Worm (Caenorhabditis elegans) whole organism, L4 larva: ENCODE measurements around the gene F11C1.10.

ENCODE experiments used
- D1046.2 ChIP-seq: fragments of 200-800 bp; sonication (Bioruptor generic); IDR thresholded peaks from 2 replicates; pipeline ENCODE4 v1.3.6; 2022; ENCODE audit warnings: missing genetic modification characterization, missing compliant biosample characterization
- F26F4.8 ChIP-seq: fragments of 200-800 bp; sonication (Bioruptor generic); conservative IDR thresholded peaks from 2 replicates; pipeline ENCODE4 v1.3.6; 2022; ENCODE audit warnings: missing genetic modification characterization, missing compliant biosample characterization
- F49E8.2 ChIP-seq: sonication (generic microtip); optimal IDR thresholded peaks from 2 replicates; lab custom pipeline; 2016; ENCODE audit warnings: missing compliant biosample characterization, mild to moderate bottlenecking, missing genetic modification characterization, borderline replicate concordance
- R02D3.7 ChIP-seq: fragments of 150-350 bp; sonication (generic microtip); optimal IDR thresholded peaks from 3 replicates; lab custom pipeline; 2014; ENCODE audit warnings: missing biosample characterization, missing genetic modification characterization
- T20F7.1 ChIP-seq: fragments of 200-800 bp; sonication (Bioruptor generic); optimal IDR thresholded peaks from 2 replicates; lab custom pipeline; 2018; ENCODE audit warnings: mild to moderate bottlenecking, missing genetic modification characterization, missing compliant biosample characterization
- Y48G9A.11 ChIP-seq: fragments of 200-800 bp; sonication (Bioruptor generic); IDR thresholded peaks from 2 replicates; pipeline ENCODE4 v1.3.6; 2022; ENCODE audit warnings: missing genetic modification reagents, missing genetic modification characterization, missing compliant biosample characterization
- ZK337.2 ChIP-seq: fragments of 200-800 bp; sonication (Bioruptor generic); IDR thresholded peaks from 2 replicates; pipeline ENCODE4 v1.3.6; 2022; ENCODE audit warnings: missing genetic modification reagents, missing genetic modification characterization, missing compliant biosample characterization
- arid-1 ChIP-seq: fragments of 200-800 bp; sonication (Bioruptor generic); conservative IDR thresholded peaks from 2 replicates; pipeline ENCODE4 v1.3.6; 2022; ENCODE audit warnings: missing genetic modification reagents, missing genetic modification characterization, missing compliant biosample characterization
- ceh-20 ChIP-seq: fragments of 200-800 bp; sonication (Bioruptor generic); IDR thresholded peaks from 2 replicates; pipeline ENCODE4 v1.3.6; 2022; ENCODE audit warnings: missing genetic modification reagents, missing genetic modification characterization, missing compliant biosample characterization
- daf-12 ChIP-seq: fragments of 150-350 bp; optimal IDR thresholded peaks from 2 replicates; lab custom pipeline; 2014; ENCODE audit warnings: missing biosample characterization, missing genetic modification reagents, missing genetic modification characterization
- daf-16 ChIP-seq, 3 experiments: sonication (generic microtip); optimal IDR thresholded peaks; 2 replicates each; lab custom pipeline; 2016 to 2017; ENCODE audit warnings: missing genetic modification characterization in 3 of 3, missing genetic modification reagents in 3 of 3, mild to moderate bottlenecking in 2 of 3, missing compliant biosample characterization in 2 of 3, missing biosample characterization in 1 of 3, moderate library complexity in 1 of 3
- daf-8 ChIP-seq: fragments of 200-800 bp; sonication (Bioruptor generic); IDR thresholded peaks from 2 replicates; pipeline ENCODE4 v1.3.6; 2022; ENCODE audit warnings: missing genetic modification characterization, missing compliant biosample characterization
- dmd-6 ChIP-seq: fragments of 200-800 bp; sonication (Bioruptor generic); IDR thresholded peaks from 2 replicates; pipeline ENCODE4 v1.3.6; 2022; ENCODE audit warnings: missing genetic modification reagents, missing genetic modification characterization, missing compliant biosample characterization
- dmd-9 ChIP-seq: fragments of 200-800 bp; sonication (Bioruptor generic); IDR thresholded peaks from 2 replicates; pipeline ENCODE4 v1.3.6; 2022; ENCODE audit warnings: missing genetic modification reagents, missing genetic modification characterization, missing compliant biosample characterization
- dve-1 ChIP-seq: sonication (generic microtip); optimal IDR thresholded peaks from 2 replicates; lab custom pipeline; 2017; ENCODE audit warnings: antibody characterized with exemption, mild to moderate bottlenecking, missing genetic modification characterization, missing compliant biosample characterization; ENCODE audit not compliant: insufficient read depth
- fos-1 ChIP-seq: fragments of 150-350 bp; optimal IDR thresholded peaks from 2 replicates; lab custom pipeline; 2014; ENCODE audit warnings: missing biosample characterization, missing genetic modification characterization
- hif-1 ChIP-seq, 2 experiments: sonication (generic microtip); optimal IDR thresholded peaks; 2 replicates each; lab custom pipeline; 2016 to 2017; ENCODE audit warnings: missing compliant biosample characterization in 2 of 2, missing genetic modification characterization in 2 of 2, missing genetic modification reagents in 2 of 2, missing genotype in 2 of 2, mild to moderate bottlenecking in 1 of 2
- hlh-11 ChIP-seq: fragments of 200-800 bp; sonication (Bioruptor generic); optimal IDR thresholded peaks from 2 replicates; lab custom pipeline; 2018; ENCODE audit warnings: mild to moderate bottlenecking, missing genetic modification characterization, missing compliant biosample characterization
- hlh-30 ChIP-seq: sonication (generic microtip); optimal IDR thresholded peaks from 2 replicates; lab custom pipeline; 2017; ENCODE audit warnings: antibody characterized with exemption, mild to moderate bottlenecking, missing genetic modification characterization, missing compliant biosample characterization; ENCODE audit not compliant: insufficient read depth
- jun-1 ChIP-seq: fragments of 150-350 bp; optimal IDR thresholded peaks from 2 replicates; lab custom pipeline; 2014; ENCODE audit warnings: missing biosample characterization, missing genetic modification reagents, missing genetic modification characterization
- lin-15B ChIP-seq: fragments of 150-350 bp; sonication (generic microtip); optimal IDR thresholded peaks from 3 replicates; lab custom pipeline; 2014; ENCODE audit warnings: missing biosample characterization, missing genetic modification characterization
- madf-9 ChIP-seq: fragments of 200-800 bp; sonication (Bioruptor generic); conservative IDR thresholded peaks from 2 replicates; pipeline ENCODE4 v1.3.6; 2022; ENCODE audit warnings: missing genetic modification reagents, missing genetic modification characterization, missing compliant biosample characterization
- mdt-29 ChIP-seq: fragments of 200-800 bp; sonication (Bioruptor generic); IDR thresholded peaks from 2 replicates; pipeline ENCODE4 v1.3.6; 2022; ENCODE audit warnings: missing genetic modification reagents, missing genetic modification characterization, missing compliant biosample characterization
- mep-1 ChIP-seq: fragments of 150-350 bp; sonication (generic microtip); optimal IDR thresholded peaks from 3 replicates; lab custom pipeline; 2014; ENCODE audit warnings: missing biosample characterization, missing genetic modification characterization
- mxl-3 ChIP-seq: fragments of 200-800 bp; sonication (Bioruptor generic); optimal IDR thresholded peaks from 2 replicates; lab custom pipeline; 2018; ENCODE audit warnings: mild to moderate bottlenecking, missing genetic modification characterization, missing compliant biosample characterization
- nhr-237 ChIP-seq: sonication (generic microtip); optimal IDR thresholded peaks from 2 replicates; lab custom pipeline; 2017; ENCODE audit warnings: missing biosample characterization, missing genetic modification characterization
- nhr-28 ChIP-seq: fragments of 150-350 bp; optimal IDR thresholded peaks from 2 replicates; lab custom pipeline; 2014; ENCODE audit warnings: missing biosample characterization, missing genetic modification characterization
- nhr-6 ChIP-seq: fragments of 150-350 bp; optimal IDR thresholded peaks from 2 replicates; lab custom pipeline; 2014; ENCODE audit warnings: missing biosample characterization, missing genetic modification characterization
- php-3 ChIP-seq: fragments of 200-800 bp; sonication (Bioruptor generic); IDR thresholded peaks from 2 replicates; pipeline ENCODE4 v1.3.6; 2022; ENCODE audit warnings: missing genetic modification reagents, missing genetic modification characterization, missing compliant biosample characterization
- pqm-1 ChIP-seq: sonication (generic microtip); optimal IDR thresholded peaks from 2 replicates; lab custom pipeline; 2017; ENCODE audit warnings: missing biosample characterization, missing genetic modification characterization
- snpc-4 ChIP-seq: fragments of 150-350 bp; optimal IDR thresholded peaks from 2 replicates; lab custom pipeline; 2014; ENCODE audit warnings: missing biosample characterization, missing genetic modification characterization
- unc-39 ChIP-seq: sonication (generic microtip); optimal IDR thresholded peaks from 2 replicates; lab custom pipeline; 2017; ENCODE audit warnings: missing biosample characterization, missing genetic modification characterization
- unc-62 ChIP-seq, 3 experiments: fragments of 150-350 bp in 1 of 3; sonication (generic microtip); optimal IDR thresholded peaks in 2 of 3; peaks in 1 of 3; 1 replicate in 1 of 3; 2 replicates in 2 of 3; lab custom pipeline; 2014 to 2017; ENCODE audit warnings: missing biosample characterization in 3 of 3, missing genetic modification characterization in 3 of 3, missing genetic modification reagents in 3 of 3, missing genotype in 1 of 3
- zag-1 ChIP-seq: fragments of 150-350 bp; optimal IDR thresholded peaks from 2 replicates; lab custom pipeline; 2014; ENCODE audit warnings: missing biosample characterization, missing genetic modification characterization
- zfp-3 ChIP-seq: fragments of 200-800 bp; sonication (Bioruptor generic); conservative IDR thresholded peaks from 2 replicates; pipeline ENCODE4 v1.3.6; 2022; ENCODE audit warnings: missing genetic modification reagents, missing genetic modification characterization, missing compliant biosample characterization
- ztf-7 ChIP-seq: fragments of 150-350 bp; optimal IDR thresholded peaks from 2 replicates; lab custom pipeline; 2014; ENCODE audit warnings: missing biosample characterization, missing genetic modification characterization

Gene F11C1.10

DNA sequence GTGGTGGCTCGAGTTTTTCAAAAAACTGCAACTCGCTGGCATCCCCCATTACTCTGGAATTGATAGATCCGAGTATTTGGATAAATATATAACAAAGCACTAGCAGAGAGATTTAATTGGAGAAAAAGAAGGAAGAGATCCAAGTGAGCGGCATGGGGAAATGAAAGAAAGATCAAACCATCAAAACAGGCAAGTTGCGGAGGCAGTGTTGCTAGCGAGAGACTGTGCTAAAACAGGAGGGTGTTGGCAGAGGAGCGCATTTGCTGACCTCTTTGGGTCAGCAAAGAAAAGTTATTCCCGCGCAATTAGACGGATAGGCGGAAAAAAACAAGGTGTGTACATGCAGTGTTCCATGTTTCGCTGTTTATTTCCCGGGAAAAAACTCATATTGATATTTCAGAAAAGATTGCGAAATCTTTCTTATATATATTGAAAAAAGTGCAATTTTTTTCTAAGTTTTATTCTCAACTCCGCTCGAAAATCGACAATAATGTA, 1.2 kb upstream of the F11C1.10 start, which contains the start of gene ppk-3 (continued):
- TF ChIP-seq hif-1 (tag; optimal IDR thresholded peaks at IDR 0.05; lab: Kevin White, UChicago) (peak in 1 of 2 experiments; percentile 46), mep-1 (peak; percentile 79), nhr-6 (tag; lab: Kevin White, UChicago) (peak; percentile 17), ceh-20 (peak; percentile 24; the same call in 1 of the 2 replicates)
- TF ChIP-seq, all 104 proteins: peak for 35

DNA sequence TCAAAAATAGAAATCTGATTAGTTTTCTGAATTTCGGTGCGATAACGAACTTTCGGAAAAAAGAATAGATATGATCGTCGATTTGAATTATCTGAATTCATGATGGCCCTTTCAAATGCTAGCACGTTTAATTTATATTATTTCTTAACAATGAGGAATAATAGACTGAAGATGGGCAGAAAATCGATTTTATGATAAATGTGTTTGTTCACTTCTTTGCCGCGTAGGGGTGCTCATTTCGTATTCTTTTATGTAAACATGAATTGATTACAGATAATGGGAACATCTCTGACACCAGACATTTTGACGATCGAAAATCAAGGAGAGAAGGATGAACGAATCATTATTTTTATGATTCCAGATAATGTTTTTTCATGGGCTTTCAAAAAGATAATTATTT, 569 bp downstream of the F11C1.10 start, which contains the start of gene F11C1.9:
TSS of gene F11C1.9 (minus strand) at position 101 of the 400 bp plus-strand sequence.
- TF ChIP-seq F26F4.8 = no peak
- TF ChIP-seq zag-1 = no peak
- TF ChIP-seq madf-9 = no peak
- no peak for TF ChIP-seq daf-16 (GFP tag; optimal IDR thresholded peaks at IDR 0.05; lab: Kevin White, UChicago)
- TF ChIP-seq daf-16 (tag; optimal IDR thresholded peaks at IDR 0.05; lab: Kevin White, UChicago) = peak; percentile 79
- no peak for TF ChIP-seq daf-8 (GFP tag; lab: Robert Waterston, UW)

DNA sequence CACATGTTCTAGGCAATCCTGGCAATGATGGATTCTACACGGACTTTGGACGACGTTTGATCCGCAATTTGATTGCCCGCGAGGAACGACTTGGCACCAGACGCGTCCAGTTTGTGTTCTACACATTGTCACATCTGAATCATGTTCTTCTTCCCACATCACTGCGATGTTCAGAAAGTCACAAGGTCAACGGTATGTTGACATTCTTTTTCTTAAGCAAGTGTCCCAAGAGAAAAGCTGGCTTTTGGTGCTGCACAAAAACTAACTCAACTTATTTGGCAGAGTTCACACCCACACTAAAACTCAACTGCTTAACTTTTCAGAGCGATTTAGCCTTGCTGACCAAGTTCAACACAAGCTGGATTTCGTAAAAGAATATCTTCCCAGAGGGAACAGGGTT, 1.7 kb downstream of the F11C1.10 start:
- peak; percentile 4 for TF ChIP-seq hlh-11
- peak in 1 of 2 experiments; percentile 98 for TF ChIP-seq unc-62 (GFP tag; optimal IDR thresholded peaks at IDR 0.05 in 1 of 2; lab: Kevin White, UChicago)
- TF ChIP-seq unc-62 (tag; optimal IDR thresholded peaks at IDR 0.05; lab: Kevin White, UChicago) = no peak
- no peak for TF ChIP-seq jun-1 (tag; lab: Kevin White, UChicago)
- TF ChIP-seq F49E8.2 (tag; lab: Kevin White, UChicago) = no peak
- TF ChIP-seq php-3 (GFP tag; lab: Robert Waterston, UW) = no peak
- peak; percentile 4 for TF ChIP-seq hlh-30 (tag; lab: Kevin White, UChicago)
- TF ChIP-seq F26F4.8 = no peak
- TF ChIP-seq ceh-20 = no peak

DNA sequence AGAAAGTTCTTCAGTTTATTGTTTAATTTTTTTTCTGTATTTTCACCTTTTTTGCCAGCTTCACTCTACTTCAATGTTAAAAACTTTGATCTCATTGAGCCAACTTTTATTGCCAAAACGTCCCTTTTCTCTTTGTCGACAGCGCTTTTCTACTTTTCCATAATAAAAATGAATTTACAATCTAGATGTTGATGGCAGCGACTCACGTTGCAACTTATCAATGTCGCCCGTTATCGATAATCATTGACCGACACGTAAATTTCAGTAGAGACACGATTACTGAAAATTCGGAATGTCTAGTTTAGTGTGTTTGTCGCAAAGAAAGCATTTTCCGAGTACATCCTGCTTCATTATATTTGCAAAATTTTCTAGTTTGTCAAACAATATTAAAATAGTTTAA, 2.9 kb downstream of the F11C1.10 start:
- no peak for TF ChIP-seq nhr-6 (tag; lab: Kevin White, UChicago)
- TF ChIP-seq ZK337.2 = no peak
- peak; percentile 18 for TF ChIP-seq hlh-11
- TF ChIP-seq pqm-1 = peak; percentile 77
- TF ChIP-seq nhr-237 (tag; lab: Kevin White, UChicago) = no peak
- TF ChIP-seq ztf-7 (tag; lab: Kevin White, UChicago) = no peak
- TF ChIP-seq snpc-4 (tag; lab: Kevin White, UChicago) = no peak
- no peak for TF ChIP-seq zfp-3
- peak in 1 of 2 experiments; percentile 11 for TF ChIP-seq unc-62 (GFP tag; optimal IDR thresholded peaks at IDR 0.05 in 1 of 2; lab: Kevin White, UChicago)
- TF ChIP-seq unc-62 (tag; optimal IDR thresholded peaks at IDR 0.05; lab: Kevin White, UChicago) = no peak
- no peak for TF ChIP-seq fos-1
- no peak for TF ChIP-seq unc-39 (tag; lab: Kevin White, UChicago)
- no peak for TF ChIP-seq daf-12 (tag; lab: Kevin White, UChicago)
- no peak for TF ChIP-seq arid-1 (GFP tag; lab: Robert Waterston, UW)
- TF ChIP-seq dve-1 (tag; lab: Kevin White, UChicago) = peak; percentile 7
- TF ChIP-seq madf-9 = no peak
- peak; percentile 36 for TF ChIP-seq mxl-3
- peak; percentile 47 for TF ChIP-seq dmd-6 (GFP tag; lab: Robert Waterston, UW)
- no peak for TF ChIP-seq mdt-29 (GFP tag; lab: Robert Waterston, UW)
- TF ChIP-seq nhr-28 (tag; lab: Kevin White, UChicago) = peak; percentile 2
- TF ChIP-seq R02D3.7 (tag; lab: Kevin White, UChicago) = no peak
- TF ChIP-seq Y48G9A.11 (GFP tag; lab: Robert Waterston, UW) = no peak
- no peak for TF ChIP-seq daf-16 (GFP tag; optimal IDR thresholded peaks at IDR 0.05; lab: Kevin White, UChicago)
- TF ChIP-seq daf-16 (tag; optimal IDR thresholded peaks at IDR 0.05; lab: Kevin White, UChicago) = peak; percentile 56
- TF ChIP-seq T20F7.1 (GFP tag; lab: Kevin White, UChicago) = no peak
- TF ChIP-seq lin-15B = no peak
- TF ChIP-seq D1046.2 (GFP tag; lab: Robert Waterston, UW) = no peak
- no peak for TF ChIP-seq dmd-9
